Fruit fly (Drosophila melanogaster): ENCODE measurements around the gene CG4768.
A peak's percentile ranks its signal among the peaks of the same experiment; 100 is the strongest.

Gene CG4768

DNA sequence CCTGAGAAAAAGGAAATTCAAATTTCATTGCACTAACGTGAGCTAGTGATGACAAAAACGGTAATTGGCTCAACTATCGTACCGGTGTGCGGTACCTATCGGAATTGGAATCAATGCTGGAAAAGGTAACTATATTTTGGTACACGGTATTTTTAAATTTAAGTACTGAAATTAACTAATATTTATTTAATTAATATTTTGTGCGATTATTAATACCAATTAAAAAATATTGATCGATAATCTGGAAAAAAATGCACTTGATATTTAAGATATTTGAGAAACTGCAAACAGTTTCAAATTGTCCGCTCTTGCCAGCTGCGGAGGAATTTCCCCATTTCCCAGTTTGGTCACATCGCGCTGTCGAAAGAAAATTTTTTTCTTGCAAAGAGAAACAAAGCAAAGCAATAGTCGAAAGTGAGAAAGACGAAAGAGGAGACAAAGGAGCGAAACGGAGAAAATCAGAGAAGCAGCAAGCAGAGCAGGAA, 4.5 kb upstream of the CG4768 start (continued):
- peak; percentile 21 for TF ChIP-seq CG2712 (tag; optimal IDR thresholded peaks at IDR 0.05)
- TF ChIP-seq nmo (GFP tag; optimal IDR thresholded peaks at IDR 0.05), result peak; percentile 28
- TF ChIP-seq Bgb (GFP tag; IDR thresholded peaks at IDR 0.05; ENCODE audit: partially characterized antibody), result peak; percentile 57
- no peak for TF ChIP-seq CG9609 (GFP tag; optimal IDR thresholded peaks at IDR 0.05)
- TF ChIP-seq CG14710 (tag; optimal IDR thresholded peaks at IDR 0.05), result peak; percentile 25
- no peak for TF ChIP-seq Side (GFP tag; optimal IDR thresholded peaks at IDR 0.05)
- peak; percentile 39; the same call in 1 of the 2 replicates for TF ChIP-seq bbx (GFP tag; IDR thresholded peaks at IDR 0.05; ENCODE audit: partially characterized antibody)
- peak; percentile 51; the same call in 1 of the 2 replicates for TF ChIP-seq unc-4 (GFP tag; IDR thresholded peaks at IDR 0.05; ENCODE audit: partially characterized antibody)
- peak; percentile 81 for TF ChIP-seq CG15514 (GFP tag; optimal IDR thresholded peaks at IDR 0.05)
- no peak for TF ChIP-seq aop (GFP tag; IDR thresholded peaks at IDR 0.05)
- TF ChIP-seq CG6791 (GFP tag; IDR thresholded peaks at IDR 0.05; ENCODE audit: partially characterized antibody), result peak; percentile 58; the same call in 2 of the 3 replicates
- TF ChIP-seq CG8359 (GFP tag; optimal IDR thresholded peaks at IDR 0.05; ENCODE audit: borderline replicate concordance), result no peak
- peak; percentile 60 for TF ChIP-seq CG15479 (GFP tag; optimal IDR thresholded peaks at IDR 0.05)
- peak; percentile 5 for TF ChIP-seq CG30403 (GFP tag; optimal IDR thresholded peaks at IDR 0.05)
- peak; percentile 38 for TF ChIP-seq pzg (GFP tag; optimal IDR thresholded peaks at IDR 0.05)
- peak; percentile 5 for TF ChIP-seq nerfin-1 (tag; optimal IDR thresholded peaks at IDR 0.05)
- no peak for TF ChIP-seq crc (GFP tag; optimal IDR thresholded peaks at IDR 0.05)
- TF ChIP-seq NC2β (GFP tag; optimal IDR thresholded peaks at IDR 0.05), result no peak
- no peak for TF ChIP-seq stc (GFP tag; IDR thresholded peaks at IDR 0.05)
- no peak for TF ChIP-seq ato (GFP tag; IDR thresholded peaks at IDR 0.05; ENCODE audit: partially characterized antibody)
- no peak for TF ChIP-seq org-1 (GFP tag; optimal IDR thresholded peaks at IDR 0.05)
- TF ChIP-seq az2 (GFP tag; optimal IDR thresholded peaks at IDR 0.05), result no peak
- peak; percentile 44; the same call in 1 of the 2 replicates for TF ChIP-seq CG2129 (GFP tag; IDR thresholded peaks at IDR 0.05; ENCODE audit: partially characterized antibody)
- no peak for TF ChIP-seq Hmx (GFP tag; optimal IDR thresholded peaks at IDR 0.05)
- TF ChIP-seq CG7963 (GFP tag; IDR thresholded peaks at IDR 0.05; ENCODE audit: partially characterized antibody), result 0 out of 3 replicates have a peak, but pooled peaks have one; percentile 31
- no peak for TF ChIP-seq gsb-n (tag; optimal IDR thresholded peaks at IDR 0.05)
- peak; percentile 62 for TF ChIP-seq CG9797 (GFP tag; optimal IDR thresholded peaks at IDR 0.05)
- TF ChIP-seq Sin3A (optimal IDR thresholded peaks at IDR 0.05), result peak; percentile 55
- TF ChIP-seq wek (GFP tag; optimal IDR thresholded peaks at IDR 0.05), result no peak
- peak; percentile 64 for TF ChIP-seq CG10267 (tag; optimal IDR thresholded peaks at IDR 0.05)
- TF ChIP-seq MBD-R2 (GFP tag; IDR thresholded peaks at IDR 0.05), result no peak; the same call in 1 of the 2 replicates
- 0 out of 4 replicates have a peak, but pooled peaks have one; percentile 29 for TF ChIP-seq Gug (GFP tag; IDR thresholded peaks at IDR 0.05)
- TF ChIP-seq CG33213 (GFP tag; optimal IDR thresholded peaks at IDR 0.05), result no peak
- TF ChIP-seq MTF-1 (GFP tag; optimal IDR thresholded peaks at IDR 0.05; ENCODE audit: borderline replicate concordance), result no peak
- no peak for TF ChIP-seq CG43689 (GFP tag; IDR thresholded peaks at IDR 0.05)
- TF ChIP-seq sim (GFP tag; IDR thresholded peaks at IDR 0.05), result no peak
- no peak for TF ChIP-seq CG3163 (GFP tag; optimal IDR thresholded peaks at IDR 0.05)
- no peak for TF ChIP-seq CG4328 (GFP tag; optimal IDR thresholded peaks at IDR 0.05)
- TF ChIP-seq CG17829 (tag; optimal IDR thresholded peaks at IDR 0.05), result peak; percentile 6
- TF ChIP-seq trem (tag; optimal IDR thresholded peaks at IDR 0.05), result peak; percentile 40
- TF ChIP-seq NC2α (GFP tag; optimal IDR thresholded peaks at IDR 0.05), result no peak
- TF ChIP-seq ranshi (GFP tag; IDR thresholded peaks at IDR 0.05), result no peak
- peak; percentile 69 for TF ChIP-seq amos (GFP tag; IDR thresholded peaks at IDR 0.05; ENCODE audit: partially characterized antibody)
- peak; percentile 3 for TF ChIP-seq nom (GFP tag; optimal IDR thresholded peaks at IDR 0.05)
- peak; percentile 68 for TF ChIP-seq slbo (GFP tag; IDR thresholded peaks at IDR 0.05)
- TF ChIP-seq CG14667 (GFP tag; IDR thresholded peaks at IDR 0.05), result no peak
- peak; percentile 1 for TF ChIP-seq phol (tag; optimal IDR thresholded peaks at IDR 0.05)
- peak; percentile 78 for TF ChIP-seq Dp (GFP tag; optimal IDR thresholded peaks at IDR 0.05)
- TF ChIP-seq BEAF-32 (GFP tag; optimal IDR thresholded peaks at IDR 0.05), result peak; percentile 76

All from whole organism, embryonic.